Worm (Caenorhabditis elegans) whole organism, early embryonic: ENCODE measurements around the gene cul-2.

ENCODE experiments used
- B0310.2 ChIP-seq: sonication (generic microtip); optimal IDR thresholded peaks from 2 replicates; lab custom pipeline; 2016; ENCODE audit warnings: mild to moderate bottlenecking, missing genetic modification characterization, missing compliant biosample characterization
- F13C5.2 ChIP-seq: sonication (generic microtip); optimal IDR thresholded peaks from 2 replicates; lab custom pipeline; 2017; ENCODE audit warnings: mild to moderate bottlenecking, missing genetic modification characterization, inconsistent platforms, missing compliant biosample characterization
- aly-1 ChIP-seq: sonication (generic microtip); optimal IDR thresholded peaks from 2 replicates; lab custom pipeline; 2016; ENCODE audit warnings: missing genetic modification characterization, missing compliant biosample characterization
- ama-1 ChIP-seq: fragments of 150-350 bp; optimal IDR thresholded peaks from 2 replicates; lab custom pipeline; 2014
- ceh-13 ChIP-seq: fragments of 200-800 bp; sonication (Bioruptor generic); optimal IDR thresholded peaks from 2 replicates; lab custom pipeline; 2018; ENCODE audit warnings: mild to moderate bottlenecking, missing genetic modification characterization, missing compliant biosample characterization
- ceh-36 ChIP-seq: sonication (generic microtip); optimal IDR thresholded peaks from 2 replicates; lab custom pipeline; 2016; ENCODE audit warnings: missing genetic modification characterization, inconsistent platforms, missing compliant biosample characterization
- ets-7 ChIP-seq: sonication (generic microtip); optimal IDR thresholded peaks from 2 replicates; lab custom pipeline; 2016; ENCODE audit warnings: missing genotype, missing genetic modification characterization, missing compliant biosample characterization
- flt-1 ChIP-seq: fragments of 200-800 bp; sonication (Bioruptor generic); IDR thresholded peaks from 2 replicates; pipeline ENCODE4 v1.3.6; 2022; ENCODE audit warnings: missing genetic modification characterization, missing compliant biosample characterization
- hmbx-1 ChIP-seq: sonication (generic microtip); optimal IDR thresholded peaks from 2 replicates; lab custom pipeline; 2016; ENCODE audit warnings: mild to moderate bottlenecking, missing genetic modification characterization, missing compliant biosample characterization
- hmg-4 ChIP-seq: fragments of 200-800 bp; sonication (Bioruptor generic); optimal IDR thresholded peaks from 2 replicates; lab custom pipeline; 2018; ENCODE audit warnings: mild to moderate bottlenecking, missing genetic modification characterization, missing compliant biosample characterization
- hnd-1 ChIP-seq: sonication (generic microtip); optimal IDR thresholded peaks from 2 replicates; lab custom pipeline; 2016; ENCODE audit warnings: missing genetic modification characterization, missing compliant biosample characterization
- pes-1 ChIP-seq: fragments of 200-800 bp; sonication (Bioruptor generic); IDR thresholded peaks from 2 replicates; pipeline ENCODE4 v1.3.6; 2022; ENCODE audit warnings: missing genetic modification reagents, missing genetic modification characterization, missing compliant biosample characterization
- scrt-1 ChIP-seq: fragments of 200-800 bp; sonication (Bioruptor generic); IDR thresholded peaks from 2 replicates; pipeline ENCODE4 v1.3.6; 2022; ENCODE audit warnings: missing genetic modification characterization, missing compliant biosample characterization
- sea-1 ChIP-seq: fragments of 200-800 bp; sonication (Bioruptor generic); conservative IDR thresholded peaks from 2 replicates; pipeline ENCODE4 v1.3.6; 2022; ENCODE audit warnings: missing genetic modification characterization, missing compliant biosample characterization
- tbx-11 ChIP-seq: fragments of 200-800 bp; sonication (Bioruptor generic); IDR thresholded peaks from 2 replicates; pipeline ENCODE4 v1.3.6; 2022; ENCODE audit warnings: missing genetic modification characterization, missing compliant biosample characterization
- tbx-37 ChIP-seq: fragments of 200-800 bp; sonication (Bioruptor generic); conservative IDR thresholded peaks from 2 replicates; pipeline ENCODE4 v1.3.6; 2022; ENCODE audit warnings: missing genetic modification reagents, missing genetic modification characterization, missing compliant biosample characterization
- tra-4 ChIP-seq: sonication (generic microtip); optimal IDR thresholded peaks from 2 replicates; lab custom pipeline; 2017; ENCODE audit warnings: missing genetic modification characterization, missing compliant biosample characterization

The cul-2 gene

ce11 chrIII:13694048-13694447 is 7.0 kb downstream of the cul-2 start:
- TF ChIP-seq scrt-1 (GFP tag; lab: Robert Waterston, UW) (no peak), hmg-4 (GFP tag; lab: Kevin White, UChicago) (peak; percentile 39)

- TF ChIP-seq ama-1 (no peak), B0310.2 (no peak), F13C5.2 (tag; lab: Kevin White, UChicago) (no peak), tra-4 (no peak), tbx-11 (no peak), ets-7 (tag; lab: Kevin White, UChicago) (no peak), sea-1 (no peak), scrt-1 (GFP tag; lab: Robert Waterston, UW) (no peak), hmbx-1 (no peak), ceh-13 (no peak), hnd-1 (no peak), flt-1 (no peak), pes-1 (GFP tag; lab: Robert Waterston, UW) (no peak)
Observed at ce11 chrIII:13695588-13695987, 8.5 kb downstream of the cul-2 start.

ce11 chrIII:13697822-13698221 is 10.8 kb downstream of the cul-2 start:
- TF ChIP-seq tbx-37 (GFP tag; lab: Robert Waterston, UW) = no peak
- TF ChIP-seq scrt-1 (GFP tag; lab: Robert Waterston, UW) = no peak
- TF ChIP-seq ets-7 (tag; lab: Kevin White, UChicago) = no peak
- TF ChIP-seq ceh-13 = no peak
- TF ChIP-seq flt-1 = no peak
- TF ChIP-seq aly-1 (tag; lab: Kevin White, UChicago) = no peak
- no peak for TF ChIP-seq ama-1
- no peak for TF ChIP-seq ceh-36 (tag; lab: Kevin White, UChicago)
- TF ChIP-seq pes-1 (GFP tag; lab: Robert Waterston, UW) = no peak
- no peak for TF ChIP-seq B0310.2
- no peak for TF ChIP-seq hmbx-1

ce11 chrIII:13701691-13702090 is 14.6 kb downstream of the cul-2 start, which contains the start of gene lit-1:
lit-1 (plus strand) TSS chrIII:13701991.
- TF ChIP-seq ama-1 = no peak
- no peak for TF ChIP-seq aly-1 (tag; lab: Kevin White, UChicago)
- TF ChIP-seq hnd-1 = no peak
- TF ChIP-seq scrt-1 (GFP tag; lab: Robert Waterston, UW) = no peak
- no peak for TF ChIP-seq tbx-37 (GFP tag; lab: Robert Waterston, UW)
- no peak for TF ChIP-seq pes-1 (GFP tag; lab: Robert Waterston, UW)
- no peak for TF ChIP-seq hmg-4 (GFP tag; lab: Kevin White, UChicago)
- TF ChIP-seq ets-7 (tag; lab: Kevin White, UChicago) = no peak
- no peak for TF ChIP-seq B0310.2
- TF ChIP-seq ceh-13 = no peak
- TF ChIP-seq tbx-11 = no peak
- TF ChIP-seq F13C5.2 (tag; lab: Kevin White, UChicago) = no peak
- TF ChIP-seq hmbx-1 = no peak
- no peak for TF ChIP-seq flt-1

- TF ChIP-seq ets-7 (tag; lab: Kevin White, UChicago) = no peak
- no peak for TF ChIP-seq ceh-36 (tag; lab: Kevin White, UChicago)
- TF ChIP-seq hmg-4 (GFP tag; lab: Kevin White, UChicago) = no peak
- no peak for TF ChIP-seq hnd-1
- no peak for TF ChIP-seq F13C5.2 (tag; lab: Kevin White, UChicago)
- TF ChIP-seq scrt-1 (GFP tag; lab: Robert Waterston, UW) = no peak
- no peak for TF ChIP-seq tra-4
- TF ChIP-seq hmbx-1 = no peak
- no peak for TF ChIP-seq ceh-13
- no peak for TF ChIP-seq flt-1
- TF ChIP-seq tbx-37 (GFP tag; lab: Robert Waterston, UW) = no peak
- no peak for TF ChIP-seq B0310.2
- TF ChIP-seq aly-1 (tag; lab: Kevin White, UChicago) = no peak
- TF ChIP-seq pes-1 (GFP tag; lab: Robert Waterston, UW) = no peak
- no peak for TF ChIP-seq ama-1
- no peak for TF ChIP-seq tbx-11
- TF ChIP-seq sea-1 = no peak
Observed at ce11 chrIII:13708415-13708814, 21.3 kb downstream of the cul-2 start.

- no peak for TF ChIP-seq hmg-4 (GFP tag; lab: Kevin White, UChicago)
- TF ChIP-seq ama-1 = no peak
- TF ChIP-seq scrt-1 (GFP tag; lab: Robert Waterston, UW) = no peak
- no peak for TF ChIP-seq B0310.2
- no peak for TF ChIP-seq pes-1 (GFP tag; lab: Robert Waterston, UW)
- TF ChIP-seq ceh-36 (tag; lab: Kevin White, UChicago) = no peak
- TF ChIP-seq ets-7 (tag; lab: Kevin White, UChicago) = no peak
- TF ChIP-seq tra-4 = no peak
- TF ChIP-seq aly-1 (tag; lab: Kevin White, UChicago) = no peak
- TF ChIP-seq tbx-11 = no peak
- no peak for TF ChIP-seq ceh-13
- TF ChIP-seq F13C5.2 (tag; lab: Kevin White, UChicago) = no peak
- TF ChIP-seq tbx-37 (GFP tag; lab: Robert Waterston, UW) = no peak
- TF ChIP-seq hmbx-1 = no peak
Observed at ce11 chrIII:13709122-13709521, 22.1 kb downstream of the cul-2 start.

ce11 chrIII:13710666-13711065 is 23.6 kb downstream of the cul-2 start:
- TF ChIP-seq hmg-4 (GFP tag; lab: Kevin White, UChicago) = no peak
- TF ChIP-seq ceh-36 (tag; lab: Kevin White, UChicago) = no peak
- no peak for TF ChIP-seq pes-1 (GFP tag; lab: Robert Waterston, UW)
- no peak for TF ChIP-seq sea-1
- no peak for TF ChIP-seq ceh-13
- TF ChIP-seq hmbx-1 = no peak
- TF ChIP-seq tbx-11 = no peak
- no peak for TF ChIP-seq tbx-37 (GFP tag; lab: Robert Waterston, UW)
- no peak for TF ChIP-seq aly-1 (tag; lab: Kevin White, UChicago)

- TF ChIP-seq sea-1 = no peak
- TF ChIP-seq tbx-37 (GFP tag; lab: Robert Waterston, UW) = no peak
- peak; percentile 16 for TF ChIP-seq ceh-36 (tag; lab: Kevin White, UChicago)
- TF ChIP-seq B0310.2 = no peak
- TF ChIP-seq F13C5.2 (tag; lab: Kevin White, UChicago) = peak; percentile 56
- TF ChIP-seq flt-1 = no peak
- TF ChIP-seq ets-7 (tag; lab: Kevin White, UChicago) = no peak
- TF ChIP-seq hmg-4 (GFP tag; lab: Kevin White, UChicago) = peak; percentile 68
- no peak for TF ChIP-seq ama-1
- TF ChIP-seq aly-1 (tag; lab: Kevin White, UChicago) = no peak
- TF ChIP-seq scrt-1 (GFP tag; lab: Robert Waterston, UW) = no peak
- no peak for TF ChIP-seq pes-1 (GFP tag; lab: Robert Waterston, UW)
- no peak for TF ChIP-seq tra-4
- TF ChIP-seq hnd-1 = no peak
- no peak for TF ChIP-seq hmbx-1
- TF ChIP-seq ceh-13 = no peak
- TF ChIP-seq tbx-11 = no peak
Observed at ce11 chrIII:13712854-13713293, 25.8 kb downstream of the cul-2 start.
